Worm (Caenorhabditis elegans): ENCODE results near the gene Y38E10A.24.

Y38E10A.24 gene

ce11 chrII:12678867-12679134 is at the start of gene Y38E10A.24:
TSS of gene Y38E10A.24 (plus strand) at chrII:12679035.
- TF ChIP-seq lsy-2 (tag; optimal IDR thresholded peaks at IDR 0.05) = no peak
- no peak for TF ChIP-seq skn-1 (tag; optimal IDR thresholded peaks at IDR 0.05)
- TF ChIP-seq nhr-20 (tag; optimal IDR thresholded peaks at IDR 0.05) = no peak
- TF ChIP-seq mef-2 (tag; optimal IDR thresholded peaks at IDR 0.05) = no peak
- TF ChIP-seq efl-1 (optimal IDR thresholded peaks at IDR 0.05) = no peak
- no peak for TF ChIP-seq efl-1 (GFP tag; optimal IDR thresholded peaks at IDR 0.05 in 1 of 2)
- no peak for TF ChIP-seq irx-1 (tag; optimal IDR thresholded peaks at IDR 0.05)
- no peak for TF ChIP-seq unc-130 (tag; optimal IDR thresholded peaks at IDR 0.05)

- TF ChIP-seq nhr-20 (tag; optimal IDR thresholded peaks at IDR 0.05) (no peak), irx-1 (tag; optimal IDR thresholded peaks at IDR 0.05) (no peak), unc-98 (GFP tag; IDR thresholded peaks at IDR 0.05) (no peak), ets-5 (GFP tag; IDR thresholded peaks at IDR 0.05) (no peak), hlh-4 (tag; optimal IDR thresholded peaks at IDR 0.05) (no peak), nhr-19 (GFP tag; conservative IDR thresholded peaks at IDR 0.05) (no peak), egl-13 (tag; optimal IDR thresholded peaks at IDR 0.05) (no peak), blmp-1 (tag; optimal IDR thresholded peaks at IDR 0.05) (no peak), elt-3 (tag; optimal IDR thresholded peaks at IDR 0.05) (no peak), lin-13 (GFP tag; optimal IDR thresholded peaks at IDR 0.05) (no peak), unc-130 (tag; optimal IDR thresholded peaks at IDR 0.05) (no peak), ces-1 (GFP tag; optimal IDR thresholded peaks at IDR 0.05) (no peak)
Measured at ce11 chrII:12629387-12629786, 49.4 kb upstream of the Y38E10A.24 start, which contains the start of gene Y38E10A.28. TSS of gene Y38E10A.28 (plus strand) at chrII:12629687.

- TF ChIP-seq alr-1 (tag; optimal IDR thresholded peaks at IDR 0.05; ENCODE audit: borderline replicate concordance) (no peak), C34B4.2 (tag; optimal IDR thresholded peaks at IDR 0.05) (no peak), efl-1 (optimal IDR thresholded peaks at IDR 0.05) (no peak), efl-1 (GFP tag; optimal IDR thresholded peaks at IDR 0.05 in 1 of 2) (peak in 1 of 2 experiments; percentile 18), nhr-85 (tag) (peak; percentile 53), C04F5.9 (tag; optimal IDR thresholded peaks at IDR 0.05) (no peak)
Measured at ce11 chrII:12630888-12631287, 47.9 kb upstream of the Y38E10A.24 start, which contains the start of gene Y38E10A.34. TSS of gene Y38E10A.34 (plus strand) at chrII:12631188.

ce11 chrII:12634749-12635318 is 44.0 kb upstream of the Y38E10A.24 start, which contains the start of gene Y38E10A.17:
TSS of gene Y38E10A.17 (minus strand) at chrII:12634799.
- TF ChIP-seq pqm-1 (tag; optimal IDR thresholded peaks at IDR 0.05) = no peak
- TF ChIP-seq nhr-85 (tag) = peak; percentile 67

ce11 chrII:12636602-12637001 is 42.2 kb upstream of the Y38E10A.24 start, which contains the start of gene nhr-234:
TSS of gene nhr-234 (plus strand) at chrII:12636678.
- TF ChIP-seq ceh-82 (tag; optimal IDR thresholded peaks at IDR 0.05) = no peak
- no peak for TF ChIP-seq ztf-4 (tag; optimal IDR thresholded peaks at IDR 0.05)
- no peak for TF ChIP-seq fkh-4 (tag; optimal IDR thresholded peaks at IDR 0.05; ENCODE audit: borderline replicate concordance)
- no peak for TF ChIP-seq aly-2 (tag; optimal IDR thresholded peaks at IDR 0.05)
- TF ChIP-seq nhr-237 (tag; optimal IDR thresholded peaks at IDR 0.05) = no peak
- no peak for TF ChIP-seq fos-1 (tag; optimal IDR thresholded peaks at IDR 0.05)
- no peak for TF ChIP-seq isw-1 (GFP tag; IDR thresholded peaks at IDR 0.05)
- TF ChIP-seq hlh-17 (GFP tag; optimal IDR thresholded peaks at IDR 0.05; ENCODE audit: borderline replicate concordance) = no peak
- no peak for TF ChIP-seq alr-1 (tag; optimal IDR thresholded peaks at IDR 0.05; ENCODE audit: borderline replicate concordance)
- TF ChIP-seq C16A3.4 (tag; optimal IDR thresholded peaks at IDR 0.05) = no peak
- no peak for TF ChIP-seq C34B4.2 (tag; optimal IDR thresholded peaks at IDR 0.05)
- no peak for TF ChIP-seq nhr-71 (tag; optimal IDR thresholded peaks at IDR 0.05)
- TF ChIP-seq vab-15 (tag; optimal IDR thresholded peaks at IDR 0.05) = no peak
- TF ChIP-seq nhr-11 (tag; optimal IDR thresholded peaks at IDR 0.05) = no peak
- no peak for TF ChIP-seq ceh-63 (GFP tag; optimal IDR thresholded peaks at IDR 0.05)
